Worm (Caenorhabditis elegans) whole organism, midembryonic: ENCODE measurements around the gene F35H10.6.

ENCODE experiments used
- cog-1 ChIP-seq: sonication (generic microtip); optimal IDR thresholded peaks from 2 replicates; lab custom pipeline; 2016; ENCODE audit warnings: missing genetic modification characterization, missing compliant biosample characterization
- ref-1 ChIP-seq: fragments of 200-800 bp; sonication (Bioruptor generic); conservative IDR thresholded peaks from 2 replicates; pipeline ENCODE4 v1.3.6; 2022; ENCODE audit warnings: missing genetic modification reagents, missing genetic modification characterization, missing compliant biosample characterization

- TF ChIP-seq cog-1, result no peak
- TF ChIP-seq ref-1 (GFP tag; lab: Robert Waterston, UW), result no peak
Observed at ce11 chrIV:8276609-8277008, 23.1 kb upstream of the F35H10.6 start, which contains the start of gene K07H8.12.
